Worm (Caenorhabditis elegans) whole organism, L4/young adult: ENCODE results near the gene srh-275.

ENCODE experiments used
- W03F9.2 ChIP-seq: fragments of 150-350 bp; optimal IDR thresholded peaks from 2 replicates; lab custom pipeline; 2014; ENCODE audit warnings: missing biosample characterization, missing genetic modification characterization
- dao-5 ChIP-seq: sonication (generic microtip); optimal IDR thresholded peaks from 2 replicates; lab custom pipeline; 2016; ENCODE audit warnings: missing genotype, missing genetic modification characterization, moderate library complexity, missing compliant biosample characterization
- him-1 ChIP-seq: sonication (generic microtip); optimal IDR thresholded peaks from 2 replicates; lab custom pipeline; 2016; ENCODE audit warnings: missing genotype, missing genetic modification reagents, missing genetic modification characterization, missing compliant biosample characterization

- TF ChIP-seq him-1 (no peak), dao-5 (tag; lab: Kevin White, UChicago) (no peak), W03F9.2 (tag; lab: Kevin White, UChicago) (no peak)
Measured at ce11 chrV:7341942-7342341, 10.9 kb upstream of the srh-275 start, which contains the start of the genes nhr-263 and nhr-148.
